Worm (Caenorhabditis elegans) whole organism, L1 larva: ENCODE measurements around the gene Y75B7B.1.

Experiments used
- aha-1 ChIP-seq: fragments of 150-350 bp; optimal IDR thresholded peaks from 2 replicates; lab custom pipeline; 2014; ENCODE audit warnings: missing biosample characterization, missing genetic modification characterization
- egl-27 ChIP-seq, 2 experiments: fragments of 150-350 bp in 1 of 2; sonication (generic microtip); optimal IDR thresholded peaks; 3 replicates each; lab custom pipeline; 2017 to 2018; ENCODE audit warnings: missing biosample characterization in 2 of 2, missing genetic modification characterization in 2 of 2, missing genetic modification reagents in 2 of 2
- hpl-2 ChIP-seq: fragments of 150-350 bp; optimal IDR thresholded peaks from 2 replicates; lab custom pipeline; 2014; ENCODE audit warnings: missing biosample characterization, missing genetic modification reagents, missing genetic modification characterization
- lin-13 ChIP-seq: fragments of 150-350 bp; optimal IDR thresholded peaks from 2 replicates; lab custom pipeline; 2014; ENCODE audit warnings: missing biosample characterization, missing genetic modification reagents, missing genetic modification characterization
- nhr-20 ChIP-seq: sonication (generic microtip); optimal IDR thresholded peaks from 2 replicates; lab custom pipeline; 2016; ENCODE audit warnings: mild to moderate bottlenecking, missing genetic modification characterization, missing compliant biosample characterization
- nhr-237 ChIP-seq: fragments of 150-350 bp; optimal IDR thresholded peaks from 2 replicates; lab custom pipeline; 2014; ENCODE audit warnings: missing biosample characterization, missing genetic modification characterization
- pqm-1 ChIP-seq: sonication (generic microtip); optimal IDR thresholded peaks from 3 replicates; lab custom pipeline; 2017; ENCODE audit warnings: missing biosample characterization, missing genetic modification characterization
- rnt-1 ChIP-seq: sonication (generic microtip); optimal IDR thresholded peaks from 2 replicates; lab custom pipeline; 2016; ENCODE audit warnings: mild to moderate bottlenecking, missing genetic modification characterization, moderate library complexity, missing compliant biosample characterization
- snpc-4 ChIP-seq: fragments of 150-350 bp; optimal IDR thresholded peaks from 2 replicates; lab custom pipeline; 2014; ENCODE audit warnings: missing biosample characterization, missing genetic modification characterization

DNA sequence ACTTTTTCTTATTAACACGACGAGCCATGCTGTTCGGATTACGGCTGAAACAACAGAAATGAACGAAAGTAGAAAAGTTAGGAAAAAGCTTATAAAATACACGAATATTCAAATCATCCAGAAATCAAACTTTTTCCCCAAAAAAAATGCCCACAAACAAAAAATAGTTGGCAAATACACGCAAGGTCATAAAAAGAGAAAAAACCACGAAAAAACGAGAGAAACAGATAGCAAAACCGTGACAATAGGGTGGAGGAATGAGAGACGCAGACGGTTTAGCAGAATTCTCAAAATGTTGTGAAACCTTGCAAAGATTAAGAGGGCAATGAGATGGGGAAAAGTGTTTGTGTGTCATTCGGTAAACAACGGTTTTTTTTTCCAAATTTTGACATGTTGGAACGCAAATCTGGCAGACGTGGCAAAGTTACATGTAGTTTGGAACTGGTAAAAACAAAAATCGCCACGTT, 15.0 kb downstream of the Y75B7B.1 start, which contains the start of gene tank-1:
- TF ChIP-seq aha-1 = no peak
- peak; percentile 50 for TF ChIP-seq rnt-1 (tag; lab: Kevin White, UChicago)
- TF ChIP-seq pqm-1 = no peak
- no peak for TF ChIP-seq lin-13 (GFP tag; lab: Kevin White, UChicago)
- no peak for TF ChIP-seq egl-27 (tag; optimal IDR thresholded peaks at IDR 0.05; lab: Kevin White, UChicago)
- no peak for TF ChIP-seq hpl-2 (GFP tag; lab: Kevin White, UChicago)
- TF ChIP-seq snpc-4 (tag; lab: Kevin White, UChicago) = no peak
- TF ChIP-seq nhr-20 (tag; lab: Kevin White, UChicago) = peak; percentile 41
- TF ChIP-seq nhr-237 (tag; lab: Kevin White, UChicago) = peak; percentile 61
